Fruit fly (Drosophila melanogaster) whole organism, larva: Measurements from ENCODE around the gene del.
A peak's percentile ranks its signal among the peaks of the same experiment; 100 is the strongest.

Experiments used
- noc ChIP-seq: fragments of 200-800 bp; sonication (Bioruptor generic); optimal IDR thresholded peaks from 3 replicates; lab custom pipeline; 2019; ENCODE audit warnings: missing biosample characterization, mild to moderate bottlenecking, missing genetic modification characterization, moderate library complexity

del gene

dm6 chr2L:21148242-21148641 is at the start of gene del:
del (minus strand) TSS chr2L:21148546.
- TF ChIP-seq noc = no peak

dm6 chr2L:21197178-21197577 is 48.8 kb upstream of the del start:
- no peak for TF ChIP-seq noc

- TF ChIP-seq noc = peak; percentile 67
Observed at dm6 chr2L:21196511-21196910, 48.2 kb upstream of the del start.

- TF ChIP-seq noc = peak; percentile 48
Observed at dm6 chr2L:21195331-21195730, 47.0 kb upstream of the del start.

dm6 chr2L:21189273-21189781 is 41.0 kb upstream of the del start:
- TF ChIP-seq noc = no peak

- no peak for TF ChIP-seq noc
Observed at dm6 chr2L:21187753-21188152, 39.4 kb upstream of the del start.

dm6 chr2L:21179615-21180031 is 31.3 kb upstream of the del start, which contains the start of the genes bur and Mcm10:
bur (minus strand) TSS chr2L:21179683.
Mcm10 (plus strand) TSS chr2L:21179933.
- no peak for TF ChIP-seq noc

- no peak for TF ChIP-seq noc
Observed at dm6 chr2L:21179217-21179520, 30.8 kb upstream of the del start.

dm6 chr2L:21178436-21179216 is 30.3 kb upstream of the del start:
- no peak for TF ChIP-seq noc

- TF ChIP-seq noc = no peak
Observed at dm6 chr2L:21172922-21173321, 24.6 kb upstream of the del start, which contains the start of gene CG31627. CG31627 (plus strand) TSS chr2L:21173222.

- TF ChIP-seq noc = no peak
Observed at dm6 chr2L:21169863-21170262, 21.5 kb upstream of the del start.

dm6 chr2L:21169160-21169624 is 20.8 kb upstream of the del start:
- TF ChIP-seq noc = no peak

- TF ChIP-seq noc = peak; percentile 91
Observed at dm6 chr2L:21168295-21169159, 20.2 kb upstream of the del start, which contains the start of the genes mAcon1, CG43345 and CG43346. mAcon1 (plus strand) TSS chr2L:21168570. CG43345 (minus strand) TSS chr2L:21168581. CG43346 (minus strand) TSS chr2L:21168581.

- peak; percentile 17 for TF ChIP-seq noc
Observed at dm6 chr2L:21166422-21166821, 18.1 kb upstream of the del start.

dm6 chr2L:21163311-21163842 is 15.0 kb upstream of the del start, which contains the start of gene Noc2:
Noc2 (plus strand) TSS chr2L:21163641.
- TF ChIP-seq noc = no peak

- no peak for TF ChIP-seq noc
Observed at dm6 chr2L:21162875-21163274, 14.5 kb upstream of the del start, which contains the start of gene Nbr. Nbr (minus strand) TSS chr2L:21163083.

- TF ChIP-seq noc = peak; percentile 96
Observed at dm6 chr2L:21158554-21158953, 10.2 kb upstream of the del start, which contains the start of the genes Coq3 and Pld3. Coq3 (minus strand) TSS chr2L:21158611. Pld3 (plus strand) TSS chr2L:21158847.
